Fruit fly (Drosophila melanogaster) whole organism, wandering third instar larva: ENCODE data around the gene Cht7.

Experiments used
- Abd-B ChIP-seq: fragments of >200 bp; optimal IDR thresholded peaks from 2 replicates; lab custom pipeline; 2017; ENCODE audit warnings: missing biosample characterization, missing genetic modification characterization
- CG32264 ChIP-seq: fragments of 200-800 bp; sonication (Bioruptor generic); optimal IDR thresholded peaks from 2 replicates; lab custom pipeline; 2016; ENCODE audit warnings: missing biosample characterization, missing genetic modification characterization
- CG9705 ChIP-seq: fragments of 200-800 bp; sonication (Bioruptor generic); optimal IDR thresholded peaks from 2 replicates; lab custom pipeline; 2018; ENCODE audit warnings: missing biosample characterization, mild to moderate bottlenecking, missing genetic modification characterization
- CrebA ChIP-seq: fragments of 200-800 bp; sonication (Bioruptor generic); optimal IDR thresholded peaks from 2 replicates; lab custom pipeline; 2016; ENCODE audit warnings: missing biosample characterization, mild to moderate bottlenecking, missing genetic modification characterization, borderline replicate concordance
- Dfd ChIP-seq: fragments of >200 bp; optimal IDR thresholded peaks from 2 replicates; lab custom pipeline; 2017; ENCODE audit warnings: missing biosample characterization, missing genetic modification characterization
- GATAd ChIP-seq: sonication (Bioruptor generic); optimal IDR thresholded peaks from 2 replicates; lab custom pipeline; 2016; ENCODE audit warnings: missing biosample characterization, missing genetic modification characterization
- HLH106 ChIP-seq: fragments of 200-800 bp; optimal IDR thresholded peaks from 3 replicates; lab custom pipeline; 2019; ENCODE audit warnings: missing biosample characterization, mild to moderate bottlenecking, missing genetic modification characterization, moderate library complexity
- Hnf4 ChIP-seq: fragments of 200-800 bp; sonication (Bioruptor generic); optimal IDR thresholded peaks from 2 replicates; lab custom pipeline; 2016; ENCODE audit warnings: missing biosample characterization, mild to moderate bottlenecking, missing genetic modification characterization
- Hr78 ChIP-seq: fragments of >200 bp; optimal IDR thresholded peaks from 2 replicates; lab custom pipeline; 2017; ENCODE audit warnings: missing biosample characterization, missing genetic modification characterization
- Hr83 ChIP-seq: fragments of 200-300 bp; sonication (Bioruptor generic); optimal IDR thresholded peaks from 2 replicates; lab custom pipeline; 2016; ENCODE audit warnings: missing biosample characterization, mild to moderate bottlenecking, missing genetic modification characterization, moderate library complexity; ENCODE audit not compliant: poor library complexity, severe bottlenecking
- Jra ChIP-seq: sonication (Bioruptor generic); optimal IDR thresholded peaks from 2 replicates; lab custom pipeline; 2016; ENCODE audit warnings: missing biosample characterization, missing genetic modification characterization
- Myc ChIP-seq: fragments of >200 bp; optimal IDR thresholded peaks from 2 replicates; lab custom pipeline; 2017
- OdsH ChIP-seq: fragments of 200-800 bp; sonication (Bioruptor generic); optimal IDR thresholded peaks from 2 replicates; lab custom pipeline; 2016; ENCODE audit warnings: missing biosample characterization, mild to moderate bottlenecking, missing genetic modification characterization
- Rel ChIP-seq, 2 experiments: fragments of 200-800 bp; sonication (Bioruptor generic) in 1 of 2; optimal IDR thresholded peaks; 2 replicates in 1 of 2; 3 replicates in 1 of 2; lab custom pipeline; 2016 to 2019; ENCODE audit warnings: mild to moderate bottlenecking in 2 of 2, missing biosample characterization in 2 of 2, missing genetic modification characterization in 2 of 2, moderate library complexity in 1 of 2
- Sp1 ChIP-seq: fragments of 200-800 bp; sonication (Bioruptor generic); optimal IDR thresholded peaks from 3 replicates; lab custom pipeline; 2019; ENCODE audit warnings: missing biosample characterization, mild to moderate bottlenecking, missing genetic modification characterization, moderate library complexity
- br ChIP-seq: fragments of 200-800 bp; sonication (Bioruptor generic); optimal IDR thresholded peaks from 2 replicates; lab custom pipeline; 2016; ENCODE audit warnings: missing biosample characterization, missing genetic modification characterization
- brk ChIP-seq: fragments of 200-800 bp; sonication (Bioruptor generic); optimal IDR thresholded peaks from 2 replicates; lab custom pipeline; 2016; ENCODE audit warnings: missing biosample characterization, mild to moderate bottlenecking, missing genetic modification characterization
- dl ChIP-seq, 2 experiments: fragments of 175-275, 200-275 bp in 1 of 2; fragments of 200-275 bp in 1 of 2; sonication (Bioruptor generic); optimal IDR thresholded peaks; lab custom pipeline; 2018; ENCODE audit warnings: mild to moderate bottlenecking in 2 of 2, missing biosample characterization in 2 of 2, missing genetic modification characterization in 2 of 2, moderate library complexity in 2 of 2; ENCODE audit not compliant: partially characterized antibody in 2 of 2, insufficient read depth in 1 of 2
- dmrt93B ChIP-seq: fragments of 200-800 bp; sonication (Bioruptor generic); optimal IDR thresholded peaks from 2 replicates; lab custom pipeline; 2018; ENCODE audit warnings: missing biosample characterization, mild to moderate bottlenecking, missing genetic modification characterization
- dsf ChIP-seq: sonication (Bioruptor generic); optimal IDR thresholded peaks from 2 replicates; lab custom pipeline; 2016; ENCODE audit warnings: missing biosample characterization, missing genetic modification characterization, borderline replicate concordance
- ey ChIP-seq: fragments of 200-800 bp; sonication (Bioruptor generic); optimal IDR thresholded peaks from 2 replicates; lab custom pipeline; 2016; ENCODE audit warnings: missing biosample characterization, missing genetic modification characterization
- foxo ChIP-seq, 2 experiments: fragments of 200-800 bp; sonication (Bioruptor generic); optimal IDR thresholded peaks; 2 replicates in 1 of 2; 3 replicates in 1 of 2; lab custom pipeline; 2016 to 2017; ENCODE audit warnings: missing biosample characterization in 2 of 2, missing genetic modification characterization in 2 of 2
- fru ChIP-seq: fragments of 200-800 bp; sonication (Bioruptor generic); optimal IDR thresholded peaks from 3 replicates; lab custom pipeline; 2016; ENCODE audit warnings: missing biosample characterization, mild to moderate bottlenecking, missing genetic modification characterization
- h ChIP-seq: fragments of 200-800 bp; sonication (Bioruptor generic); optimal IDR thresholded peaks from 3 replicates; lab custom pipeline; 2016; ENCODE audit warnings: missing biosample characterization, mild to moderate bottlenecking, missing genetic modification characterization
- lola ChIP-seq: fragments of >200 bp; optimal IDR thresholded peaks from 2 replicates; lab custom pipeline; 2017; ENCODE audit warnings: missing biosample characterization, missing genetic modification characterization
- pan ChIP-seq: fragments of >200 bp; optimal IDR thresholded peaks from 2 replicates; lab custom pipeline; 2017
- psq ChIP-seq: fragments of 200-800 bp; sonication (Bioruptor generic); optimal IDR thresholded peaks from 3 replicates; lab custom pipeline; 2017; ENCODE audit warnings: missing biosample characterization, mild to moderate bottlenecking, missing genetic modification characterization, moderate library complexity
- rgr ChIP-seq: fragments of 200-800 bp; sonication (Bioruptor generic); optimal IDR thresholded peaks from 3 replicates; lab custom pipeline; 2016; ENCODE audit warnings: missing biosample characterization, mild to moderate bottlenecking, missing genetic modification characterization
- sage ChIP-seq: fragments of 200-800 bp; sonication (Bioruptor generic); optimal IDR thresholded peaks from 2 replicates; lab custom pipeline; 2016; ENCODE audit warnings: missing biosample characterization, mild to moderate bottlenecking, missing genetic modification characterization
- sv ChIP-seq: fragments of 200-800 bp; sonication (Bioruptor generic); optimal IDR thresholded peaks from 3 replicates; lab custom pipeline; 2016; ENCODE audit warnings: missing biosample characterization, missing genetic modification characterization
- tai ChIP-seq: sonication (Bioruptor generic); optimal IDR thresholded peaks from 2 replicates; lab custom pipeline; 2016; ENCODE audit warnings: missing biosample characterization, missing genetic modification characterization

The Cht7 gene

DNA sequence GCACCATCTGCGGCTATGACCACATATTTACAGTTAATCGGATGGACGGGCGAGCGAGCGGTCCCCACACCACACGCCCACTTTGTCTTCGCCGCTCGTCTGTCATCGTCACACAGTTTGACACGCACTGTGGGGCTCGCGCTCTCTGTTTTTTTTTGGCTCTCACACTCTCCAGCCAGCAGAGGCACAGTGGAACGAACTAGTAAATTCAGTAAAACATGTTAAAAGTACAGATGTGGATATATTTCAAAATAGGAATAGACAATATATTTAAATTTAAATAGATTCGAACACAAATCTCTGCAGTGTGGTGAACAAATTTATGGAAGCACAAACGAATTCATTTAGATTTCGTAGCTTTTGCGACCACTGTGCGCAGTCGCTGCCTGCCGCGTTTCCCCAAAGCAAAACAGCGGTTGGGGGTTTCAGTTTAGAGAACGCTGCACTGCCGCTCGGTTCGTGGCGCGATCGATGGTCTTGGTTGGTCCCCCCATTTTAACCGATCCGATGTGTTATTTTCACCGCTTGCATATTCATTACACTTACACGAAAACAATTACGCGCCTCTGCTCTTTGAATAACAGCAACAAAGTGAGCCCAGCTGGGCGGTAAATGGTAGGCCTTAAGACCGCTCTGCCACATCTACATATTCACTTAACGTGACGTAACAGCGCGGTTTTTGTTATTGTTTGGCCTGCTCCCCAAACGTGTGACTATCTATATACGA is 25.4 kb downstream of the Cht7 start (continued):
- peak; percentile 99 for TF ChIP-seq br
- TF ChIP-seq sv (GFP tag; lab: Kevin White, UChicago), result peak; percentile 99
- TF ChIP-seq h (GFP tag; lab: Kevin White, UChicago), result peak; percentile 99
- no peak for TF ChIP-seq lola (GFP tag; lab: Kevin White, UChicago)
- TF ChIP-seq, all 38 proteins: peak for 29

DNA sequence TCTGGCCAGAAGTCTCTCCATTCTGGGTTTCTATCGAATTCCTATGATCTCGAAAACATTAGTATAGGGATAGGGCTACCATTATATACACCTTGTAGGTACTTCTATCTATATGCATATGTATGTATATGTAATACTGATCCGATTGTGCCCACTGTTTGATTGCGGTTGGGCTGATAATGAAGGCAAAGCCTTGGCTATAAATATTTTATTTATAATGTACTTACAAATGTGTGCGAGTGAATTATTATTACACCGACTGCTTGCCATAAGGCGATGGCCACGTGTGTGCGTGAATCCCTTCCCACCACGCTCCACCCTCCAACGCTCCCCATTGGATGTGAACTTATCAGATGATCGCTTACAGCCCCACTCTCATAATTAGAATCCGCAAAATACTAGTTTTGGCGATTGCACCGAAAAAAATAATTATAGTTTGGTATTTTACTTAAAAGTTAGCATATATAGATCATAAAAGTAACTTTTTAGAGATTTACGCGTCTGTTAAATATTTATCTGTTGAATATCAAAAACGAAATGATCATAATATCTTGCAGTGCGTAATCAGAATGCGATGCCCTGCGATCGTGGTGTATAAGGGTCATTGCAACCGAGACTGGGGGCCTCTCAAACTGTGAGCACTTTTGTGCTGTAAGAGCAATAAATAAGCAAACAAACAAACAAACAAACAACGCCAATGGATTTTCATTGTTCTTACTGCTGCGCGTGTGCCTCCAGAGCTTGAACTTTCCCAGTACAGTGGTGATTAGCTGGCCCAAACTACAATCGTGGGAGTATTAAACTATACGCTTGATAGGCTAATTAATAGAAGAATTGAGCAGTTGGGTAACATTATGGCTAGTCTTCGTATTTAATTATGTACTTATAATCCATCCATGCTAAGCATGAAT is 26.4 kb downstream of the Cht7 start:
- TF ChIP-seq psq (GFP tag; lab: Kevin White, UChicago), result no peak
- no peak for TF ChIP-seq dsf (GFP tag; lab: Kevin White, UChicago)
- no peak for TF ChIP-seq lola (GFP tag; lab: Kevin White, UChicago)
- no peak for TF ChIP-seq dl (GFP tag; optimal IDR thresholded peaks at IDR 0.05; lab: Kevin White, UChicago; ENCODE audit: insufficient read depth in 1 of 2, partially characterized antibody in 2 of 2)
- no peak for TF ChIP-seq rgr
- peak; percentile 32 for TF ChIP-seq Hr83 (GFP tag; lab: Kevin White, UChicago)
- TF ChIP-seq fru (GFP tag; lab: Kevin White, UChicago), result no peak
- no peak for TF ChIP-seq brk (GFP tag; lab: Kevin White, UChicago)
- no peak for TF ChIP-seq CG9705 (GFP tag; lab: Kevin White, UChicago)
- peak; percentile 27 for TF ChIP-seq dmrt93B (GFP tag; lab: Kevin White, UChicago)
- peak; percentile 16 for TF ChIP-seq HLH106 (tag; lab: Kevin White, UChicago)
- TF ChIP-seq pan (lab: Kevin White, UChicago), result no peak
- no peak for TF ChIP-seq Hr78 (GFP tag; lab: Kevin White, UChicago)
- TF ChIP-seq h (GFP tag; lab: Kevin White, UChicago), result peak; percentile 2
- TF ChIP-seq Myc (lab: Kevin White, UChicago), result no peak

- no peak for TF ChIP-seq rgr
- TF ChIP-seq Hnf4 (GFP tag; lab: Kevin White, UChicago), result no peak
- no peak for TF ChIP-seq dl (GFP tag; optimal IDR thresholded peaks at IDR 0.05; lab: Kevin White, UChicago; ENCODE audit: insufficient read depth in 1 of 2, partially characterized antibody in 2 of 2)
- no peak for TF ChIP-seq GATAd (GFP tag; lab: Kevin White, UChicago)
- no peak for TF ChIP-seq psq (GFP tag; lab: Kevin White, UChicago)
- no peak for TF ChIP-seq br
- TF ChIP-seq CG32264 (GFP tag; lab: Kevin White, UChicago), result no peak
- TF ChIP-seq Hr83 (GFP tag; lab: Kevin White, UChicago), result no peak
- no peak for TF ChIP-seq tai (GFP tag; lab: Kevin White, UChicago)
- TF ChIP-seq Jra, result no peak
- TF ChIP-seq pan (lab: Kevin White, UChicago), result no peak
- no peak for TF ChIP-seq fru (GFP tag; lab: Kevin White, UChicago)
- no peak for TF ChIP-seq Dfd
- TF ChIP-seq dsf (GFP tag; lab: Kevin White, UChicago), result no peak
- TF ChIP-seq h (GFP tag; lab: Kevin White, UChicago), result no peak
- TF ChIP-seq sv (GFP tag; lab: Kevin White, UChicago), result no peak
- TF ChIP-seq CrebA (GFP tag; lab: Kevin White, UChicago), result no peak
These were observed 27.6 kb downstream of the Cht7 start for dm6 chr3L:3079156-3079495.

dm6 chr3L:3078398-3079155 is 28.2 kb downstream of the Cht7 start:
- TF ChIP-seq dmrt93B (GFP tag; lab: Kevin White, UChicago) (peak; percentile 16), Rel (GFP tag; optimal IDR thresholded peaks at IDR 0.05; lab: Kevin White, UChicago) (no peak), Rel (tag; optimal IDR thresholded peaks at IDR 0.05; lab: Kevin White, UChicago) (peak; percentile 85), sage (GFP tag; lab: Kevin White, UChicago) (no peak), GATAd (GFP tag; lab: Kevin White, UChicago) (no peak), fru (GFP tag; lab: Kevin White, UChicago) (peak; percentile 17), brk (GFP tag; lab: Kevin White, UChicago) (peak; percentile 31), br (peak; percentile 45), OdsH (GFP tag; lab: Kevin White, UChicago) (peak; percentile 32), Hr83 (GFP tag; lab: Kevin White, UChicago) (peak; percentile 40), Sp1 (GFP tag; lab: Kevin White, UChicago) (peak; percentile 20), psq (GFP tag; lab: Kevin White, UChicago) (peak; percentile 9), ey (peak; percentile 31), Hnf4 (GFP tag; lab: Kevin White, UChicago) (no peak), rgr (peak; percentile 39), CG9705 (GFP tag; lab: Kevin White, UChicago) (peak; percentile 11), Abd-B (GFP tag; lab: Kevin White, UChicago) (no peak), h (GFP tag; lab: Kevin White, UChicago) (peak; percentile 41), HLH106 (tag; lab: Kevin White, UChicago) (peak; percentile 46), foxo (GFP tag; optimal IDR thresholded peaks at IDR 0.05; lab: Kevin White, UChicago) (peak in 1 of 2 experiments; percentile 15), dl (GFP tag; optimal IDR thresholded peaks at IDR 0.05; lab: Kevin White, UChicago; ENCODE audit: insufficient read depth in 1 of 2, partially characterized antibody in 2 of 2) (no peak)
- TF ChIP-seq, all 38 proteins: peak for 15
